Fruit fly (Drosophila melanogaster) whole organism, wandering third instar larva: ENCODE measurements around the gene nAChRbeta3.

ENCODE experiments used
- CrebA ChIP-seq: fragments of 200-800 bp; sonication (Bioruptor generic); optimal IDR thresholded peaks from 2 replicates; lab custom pipeline; 2016; ENCODE audit warnings: missing biosample characterization, mild to moderate bottlenecking, missing genetic modification characterization, borderline replicate concordance
- Dfd ChIP-seq: fragments of >200 bp; optimal IDR thresholded peaks from 2 replicates; lab custom pipeline; 2017; ENCODE audit warnings: missing biosample characterization, missing genetic modification characterization
- Dif ChIP-seq: fragments of 200-275, 200-300 bp; sonication (Bioruptor generic); optimal IDR thresholded peaks from 2 replicates; lab custom pipeline; 2018; ENCODE audit warnings: missing biosample characterization, missing genetic modification characterization; ENCODE audit not compliant: partially characterized antibody
- HLH106 ChIP-seq: fragments of 200-800 bp; optimal IDR thresholded peaks from 3 replicates; lab custom pipeline; 2019; ENCODE audit warnings: missing biosample characterization, mild to moderate bottlenecking, missing genetic modification characterization, moderate library complexity
- Hnf4 ChIP-seq: fragments of 200-800 bp; sonication (Bioruptor generic); optimal IDR thresholded peaks from 2 replicates; lab custom pipeline; 2016; ENCODE audit warnings: missing biosample characterization, mild to moderate bottlenecking, missing genetic modification characterization
- Hr78 ChIP-seq: fragments of >200 bp; optimal IDR thresholded peaks from 2 replicates; lab custom pipeline; 2017; ENCODE audit warnings: missing biosample characterization, missing genetic modification characterization
- Jra ChIP-seq: sonication (Bioruptor generic); optimal IDR thresholded peaks from 2 replicates; lab custom pipeline; 2016; ENCODE audit warnings: missing biosample characterization, missing genetic modification characterization
- br ChIP-seq: fragments of 200-800 bp; sonication (Bioruptor generic); optimal IDR thresholded peaks from 2 replicates; lab custom pipeline; 2016; ENCODE audit warnings: missing biosample characterization, missing genetic modification characterization
- dl ChIP-seq, 2 experiments: fragments of 175-275, 200-275 bp in 1 of 2; fragments of 200-275 bp in 1 of 2; sonication (Bioruptor generic); optimal IDR thresholded peaks; lab custom pipeline; 2018; ENCODE audit warnings: mild to moderate bottlenecking in 2 of 2, missing biosample characterization in 2 of 2, missing genetic modification characterization in 2 of 2, moderate library complexity in 2 of 2; ENCODE audit not compliant: partially characterized antibody in 2 of 2, insufficient read depth in 1 of 2
- h ChIP-seq: fragments of 200-800 bp; sonication (Bioruptor generic); optimal IDR thresholded peaks from 3 replicates; lab custom pipeline; 2016; ENCODE audit warnings: missing biosample characterization, mild to moderate bottlenecking, missing genetic modification characterization
- psq ChIP-seq: fragments of 200-800 bp; sonication (Bioruptor generic); optimal IDR thresholded peaks from 3 replicates; lab custom pipeline; 2017; ENCODE audit warnings: missing biosample characterization, mild to moderate bottlenecking, missing genetic modification characterization, moderate library complexity
- usp ChIP-seq: fragments of >200 bp; optimal IDR thresholded peaks from 2 replicates; lab custom pipeline; 2017; ENCODE audit warnings: missing biosample characterization, missing genetic modification characterization

dm6 chr2L:517911-518619, 26.9 kb upstream of the nAChRbeta3 start:
- TF ChIP-seq dl (GFP tag; optimal IDR thresholded peaks at IDR 0.05; lab: Kevin White, UChicago; ENCODE audit: insufficient read depth in 1 of 2, partially characterized antibody in 2 of 2) = no peak
- TF ChIP-seq Dfd (GFP tag; lab: Kevin White, UChicago) = no peak
- TF ChIP-seq Hnf4 (GFP tag; lab: Kevin White, UChicago) = no peak
- TF ChIP-seq br (GFP tag; lab: Kevin White, UChicago) = no peak
- TF ChIP-seq usp (GFP tag; lab: Kevin White, UChicago) = no peak
- TF ChIP-seq Jra = no peak
- TF ChIP-seq psq (GFP tag; lab: Kevin White, UChicago) = no peak
- TF ChIP-seq CrebA (GFP tag; lab: Kevin White, UChicago) = no peak
- no peak for TF ChIP-seq Hr78 (GFP tag; lab: Kevin White, UChicago)
- no peak for TF ChIP-seq HLH106 (tag; lab: Kevin White, UChicago)
- TF ChIP-seq h (GFP tag; lab: Kevin White, UChicago) = no peak
- no peak for TF ChIP-seq Dif (GFP tag; lab: Kevin White, UChicago)
